Fruit fly (Drosophila melanogaster): ENCODE results near the gene CG33177.

Gene CG33177

dm6 chrX:15084580-15085138, 3.5 kb downstream of the CG33177 start, which contains the start of gene Cox17 (continued):
- TF ChIP-seq CG10543 (GFP tag; optimal IDR thresholded peaks at IDR 0.05) (peak; percentile 90), CG2120 (GFP tag; optimal IDR thresholded peaks at IDR 0.05) (peak; percentile 86), Fer3 (tag; optimal IDR thresholded peaks at IDR 0.05) (peak; percentile 73), CG14014 (GFP tag; IDR thresholded peaks at IDR 0.05) (peak; percentile 55; the same call in 1 of the 2 replicates), Trl (optimal IDR thresholded peaks at IDR 0.05) (no peak), Trl (GFP tag; optimal IDR thresholded peaks at IDR 0.05) (peak; percentile 48), CG31224 (GFP tag; IDR thresholded peaks at IDR 0.05) (peak; percentile 43; the same call in 1 of the 2 replicates), nau (GFP tag; optimal IDR thresholded peaks at IDR 0.05) (peak; percentile 73), CG9932 (GFP tag; IDR thresholded peaks at IDR 0.05) (peak; percentile 86), HmgD (GFP tag; optimal IDR thresholded peaks at IDR 0.05) (no peak), Abd-B (GFP tag; optimal IDR thresholded peaks at IDR 0.05) (peak; percentile 82), CG4404 (GFP tag; IDR thresholded peaks at IDR 0.05) (peak; percentile 61), al (GFP tag; IDR thresholded peaks at IDR 0.05) (peak; percentile 69), CG16863 (GFP tag; optimal IDR thresholded peaks at IDR 0.05) (peak; percentile 33), sob (GFP tag; IDR thresholded peaks at IDR 0.05) (peak; percentile 59; the same call in 1 of the 2 replicates), CG9437 (GFP tag; optimal IDR thresholded peaks at IDR 0.05) (peak; percentile 84), CG15696 (tag; optimal IDR thresholded peaks at IDR 0.05) (peak; percentile 77), vvl (GFP tag; IDR thresholded peaks at IDR 0.05) (peak; percentile 73), da (GFP tag; optimal IDR thresholded peaks at IDR 0.05) (no peak), NC2β (GFP tag; optimal IDR thresholded peaks at IDR 0.05) (peak; percentile 43), CG14860 (GFP tag; IDR thresholded peaks at IDR 0.05; ENCODE audit: partially characterized antibody) (peak; percentile 52; the same call in 2 of the 3 replicates), D19A (tag; optimal IDR thresholded peaks at IDR 0.05) (peak; percentile 74), HLH4C (GFP tag; IDR thresholded peaks at IDR 0.05; ENCODE audit: partially characterized antibody) (peak; percentile 69), CG2129 (GFP tag; IDR thresholded peaks at IDR 0.05; ENCODE audit: partially characterized antibody) (no peak; the same call in 1 of the 2 replicates), CG18011 (GFP tag; optimal IDR thresholded peaks at IDR 0.05) (peak; percentile 57), fd102C (GFP tag; optimal IDR thresholded peaks at IDR 0.05) (no peak), Jarid2 (GFP tag; optimal IDR thresholded peaks at IDR 0.05) (peak; percentile 3), Camta (GFP tag; optimal IDR thresholded peaks at IDR 0.05) (peak; percentile 48), seq (GFP tag; IDR thresholded peaks at IDR 0.05) (peak; percentile 38), CG1647 (GFP tag; optimal IDR thresholded peaks at IDR 0.05) (peak; percentile 63), CG2875 (GFP tag; optimal IDR thresholded peaks at IDR 0.05) (peak; percentile 67), cato (GFP tag; optimal IDR thresholded peaks at IDR 0.05; ENCODE audit: borderline replicate concordance) (peak; percentile 82), MBD-R2 (GFP tag; IDR thresholded peaks at IDR 0.05) (peak; percentile 33; the same call in 1 of the 2 replicates), CG8089 (GFP tag; optimal IDR thresholded peaks at IDR 0.05) (peak; percentile 66), gro (GFP tag; optimal IDR thresholded peaks at IDR 0.05) (peak; percentile 31), CG3838 (GFP tag; optimal IDR thresholded peaks at IDR 0.05) (peak; percentile 30), ewg (GFP tag; optimal IDR thresholded peaks at IDR 0.05) (peak; percentile 75), eyg (GFP tag; optimal IDR thresholded peaks at IDR 0.05) (no peak), chm (GFP tag; IDR thresholded peaks at IDR 0.05) (0 out of 2 replicates have a peak, but pooled peaks have one; percentile 5), Optix (GFP tag; IDR thresholded peaks at IDR 0.05) (peak; percentile 44; the same call in 1 of the 3 replicates), ind (GFP tag; optimal IDR thresholded peaks at IDR 0.05) (peak; percentile 84), CG8765 (GFP tag; IDR thresholded peaks at IDR 0.05) (no peak), HLH3B (GFP tag; IDR thresholded peaks at IDR 0.05) (peak; percentile 26; the same call in 1 of the 2 replicates), CG2199 (GFP tag; IDR thresholded peaks at IDR 0.05) (no peak), D19B (GFP tag; optimal IDR thresholded peaks at IDR 0.05) (peak; percentile 68), CG12391 (tag; optimal IDR thresholded peaks at IDR 0.05) (peak; percentile 88), hkb (optimal IDR thresholded peaks at IDR 0.05) (no peak), hkb (GFP tag; IDR thresholded peaks at IDR 0.05) (peak; percentile 49), dysf (GFP tag; IDR thresholded peaks at IDR 0.05) (peak; percentile 81), zf30C (GFP tag; optimal IDR thresholded peaks at IDR 0.05) (no peak), CG4282 (GFP tag; optimal IDR thresholded peaks at IDR 0.05) (no peak)

All from whole organism, embryonic.